Worm (Caenorhabditis elegans) whole organism, young adult: ENCODE measurements around the gene ZK856.6.

ENCODE experiments used
- C06A6.2 ChIP-seq: fragments of 200-800 bp; sonication (Bioruptor generic); conservative IDR thresholded peaks from 2 replicates; pipeline ENCODE4 v1.3.6; 2022; ENCODE audit warnings: missing genetic modification characterization, missing compliant biosample characterization
- D2030.7 ChIP-seq: fragments of 200-800 bp; sonication (Bioruptor generic); IDR thresholded peaks from 2 replicates; pipeline ENCODE4 v1.3.6; 2022; ENCODE audit warnings: missing genetic modification reagents, missing genetic modification characterization, missing compliant biosample characterization
- F23B12.7 ChIP-seq: sonication (generic microtip); optimal IDR thresholded peaks from 2 replicates; lab custom pipeline; 2017; ENCODE audit warnings: missing genetic modification characterization, mild to moderate bottlenecking, missing compliant biosample characterization, antibody characterized with exemption, moderate library complexity; ENCODE audit not compliant: insufficient read depth
- F37B4.10 ChIP-seq: fragments of 200-800 bp; sonication (Bioruptor generic); IDR thresholded peaks from 2 replicates; pipeline ENCODE4 v1.3.6; 2022; ENCODE audit warnings: missing genetic modification characterization, missing compliant biosample characterization
- F49E8.2 ChIP-seq: sonication (generic microtip); optimal IDR thresholded peaks from 3 replicates; lab custom pipeline; 2017; ENCODE audit warnings: missing genetic modification characterization, mild to moderate bottlenecking, missing compliant biosample characterization, antibody characterized with exemption, moderate library complexity; ENCODE audit not compliant: insufficient read depth
- F57A8.1 ChIP-seq: fragments of 200-800 bp; sonication (Bioruptor generic); optimal IDR thresholded peaks from 2 replicates; lab custom pipeline; 2018; ENCODE audit warnings: mild to moderate bottlenecking, missing genetic modification characterization, moderate library complexity, missing compliant biosample characterization
- T26A5.8 ChIP-seq: sonication (generic microtip); optimal IDR thresholded peaks from 2 replicates; lab custom pipeline; 2016; ENCODE audit warnings: missing genetic modification characterization, missing compliant biosample characterization
- Y79H2A.3 ChIP-seq: fragments of 200-800 bp; sonication (Bioruptor generic); conservative IDR thresholded peaks from 2 replicates; pipeline ENCODE4 v1.3.6; 2022; ENCODE audit warnings: missing genetic modification reagents, missing genetic modification characterization, missing compliant biosample characterization
- ZK185.1 ChIP-seq: sonication (generic microtip); optimal IDR thresholded peaks from 2 replicates; lab custom pipeline; 2016; ENCODE audit warnings: mild to moderate bottlenecking, missing genetic modification characterization, missing compliant biosample characterization; ENCODE audit not compliant: poor library complexity, severe bottlenecking
- aptf-2 ChIP-seq: fragments of 200-800 bp; sonication (Bioruptor generic); conservative IDR thresholded peaks from 2 replicates; pipeline ENCODE4 v1.3.6; 2022; ENCODE audit warnings: missing genetic modification reagents, missing genetic modification characterization, missing compliant biosample characterization
- athp-1 ChIP-seq: sonication (generic microtip); optimal IDR thresholded peaks from 2 replicates; lab custom pipeline; 2017; ENCODE audit warnings: mild to moderate bottlenecking, missing genetic modification characterization, missing compliant biosample characterization
- attf-5 ChIP-seq: fragments of 200-800 bp; sonication (Bioruptor generic); optimal IDR thresholded peaks from 2 replicates; lab custom pipeline; 2018; ENCODE audit warnings: mild to moderate bottlenecking, missing genetic modification characterization, missing compliant biosample characterization
- bed-1 ChIP-seq: fragments of 200-800 bp; sonication (Bioruptor generic); IDR thresholded peaks from 2 replicates; pipeline ENCODE4 v1.3.6; 2022; ENCODE audit warnings: missing genetic modification reagents, missing genetic modification characterization, missing compliant biosample characterization
- ceh-40 ChIP-seq: fragments of 200-800 bp; sonication (Bioruptor generic); IDR thresholded peaks from 2 replicates; pipeline ENCODE4 v1.3.6; 2022; ENCODE audit warnings: missing genetic modification characterization, missing compliant biosample characterization
- die-1 ChIP-seq: sonication (generic microtip); optimal IDR thresholded peaks from 2 replicates; lab custom pipeline; 2016; ENCODE audit warnings: missing genotype, mild to moderate bottlenecking, missing genetic modification characterization, missing compliant biosample characterization
- efl-1 ChIP-seq: fragments of 150-350 bp; optimal IDR thresholded peaks from 2 replicates; lab custom pipeline; 2014; ENCODE audit warnings: missing biosample characterization, missing genetic modification reagents, missing genetic modification characterization
- egl-18 ChIP-seq: fragments of 200-800 bp; sonication (Bioruptor generic); IDR thresholded peaks from 2 replicates; pipeline ENCODE4 v1.3.6; 2022; ENCODE audit warnings: missing genetic modification reagents, missing genetic modification characterization, missing compliant biosample characterization
- egrh-3 ChIP-seq: fragments of 200-800 bp; sonication (Bioruptor generic); IDR thresholded peaks from 2 replicates; pipeline ENCODE4 v1.3.6; 2022; ENCODE audit warnings: missing genetic modification reagents, missing genetic modification characterization, missing compliant biosample characterization
- fkh-3 ChIP-seq: sonication (generic microtip); optimal IDR thresholded peaks from 2 replicates; lab custom pipeline; 2016; ENCODE audit warnings: mild to moderate bottlenecking, missing genetic modification characterization, missing compliant biosample characterization
- gei-17 ChIP-seq: fragments of 200-800 bp; sonication (Bioruptor generic); optimal IDR thresholded peaks from 2 replicates; lab custom pipeline; 2018; ENCODE audit warnings: mild to moderate bottlenecking, missing genetic modification characterization, missing compliant biosample characterization
- him-1 ChIP-seq: sonication (generic microtip); optimal IDR thresholded peaks from 2 replicates; lab custom pipeline; 2016; ENCODE audit warnings: missing genotype, missing genetic modification reagents, missing genetic modification characterization, missing compliant biosample characterization
- hlh-26 ChIP-seq: fragments of 200-800 bp; sonication (Bioruptor generic); conservative IDR thresholded peaks from 2 replicates; pipeline ENCODE4 v1.3.6; 2022; ENCODE audit warnings: missing genetic modification reagents, missing genetic modification characterization, missing compliant biosample characterization
- hmg-20 ChIP-seq: fragments of 200-800 bp; sonication (Bioruptor generic); IDR thresholded peaks from 2 replicates; pipeline ENCODE4 v1.3.6; 2022; ENCODE audit warnings: missing genetic modification reagents, missing genetic modification characterization, missing compliant biosample characterization
- lin-35 ChIP-seq, 3 experiments: fragments of 150-350 bp in 2 of 3; sonication (generic microtip) in 1 of 3; optimal IDR thresholded peaks; 2 replicates each; lab custom pipeline; 2014 to 2018; ENCODE audit warnings: missing biosample characterization in 3 of 3, missing genetic modification characterization in 3 of 3, missing genetic modification reagents in 3 of 3
- lin-40 ChIP-seq: sonication (generic microtip); optimal IDR thresholded peaks from 2 replicates; lab custom pipeline; 2016; ENCODE audit warnings: missing genetic modification characterization, mild to moderate bottlenecking, missing compliant biosample characterization, missing genotype, missing genetic modification reagents
- lin-54 ChIP-seq: fragments of 200-800 bp; sonication (Bioruptor generic); optimal IDR thresholded peaks from 2 replicates; lab custom pipeline; 2018; ENCODE audit warnings: mild to moderate bottlenecking, missing genetic modification characterization, missing compliant biosample characterization
- lir-1 ChIP-seq: fragments of 200-800 bp; sonication (Bioruptor generic); conservative IDR thresholded peaks from 2 replicates; pipeline ENCODE4 v1.3.6; 2022; ENCODE audit warnings: missing genetic modification reagents, missing genetic modification characterization, missing compliant biosample characterization
- madf-3 ChIP-seq: fragments of 200-800 bp; sonication (Bioruptor generic); IDR thresholded peaks from 2 replicates; pipeline ENCODE4 v1.3.6; 2022; ENCODE audit warnings: missing genetic modification reagents, missing genetic modification characterization, missing compliant biosample characterization
- madf-6 ChIP-seq: fragments of 200-800 bp; sonication (Bioruptor generic); IDR thresholded peaks from 2 replicates; pipeline ENCODE4 v1.3.6; 2022; ENCODE audit warnings: missing genetic modification reagents, missing genetic modification characterization, missing compliant biosample characterization
- mxl-1 ChIP-seq: sonication (generic microtip); optimal IDR thresholded peaks from 2 replicates; lab custom pipeline; 2016; ENCODE audit warnings: missing genetic modification characterization, missing compliant biosample characterization
- nhr-27 ChIP-seq: fragments of 200-800 bp; sonication (Bioruptor generic); optimal IDR thresholded peaks from 2 replicates; lab custom pipeline; 2018; ENCODE audit warnings: mild to moderate bottlenecking, missing genetic modification characterization, moderate library complexity, missing compliant biosample characterization
- nhr-80 ChIP-seq: sonication (generic microtip); optimal IDR thresholded peaks from 2 replicates; lab custom pipeline; 2016; ENCODE audit warnings: missing genetic modification characterization, missing compliant biosample characterization
- nhr-90 ChIP-seq: sonication (generic microtip); optimal IDR thresholded peaks from 2 replicates; lab custom pipeline; 2016; ENCODE audit warnings: missing genotype, mild to moderate bottlenecking, missing genetic modification characterization, missing compliant biosample characterization
- pha-4 ChIP-seq: fragments of 150-350 bp; sonication (generic microtip); optimal IDR thresholded peaks from 2 replicates; lab custom pipeline; 2014; ENCODE audit warnings: missing biosample characterization, missing genetic modification reagents, missing genetic modification characterization
- sea-2 ChIP-seq: fragments of 200-800 bp; sonication (Bioruptor generic); IDR thresholded peaks from 2 replicates; pipeline ENCODE4 v1.3.6; 2022; ENCODE audit warnings: missing genetic modification characterization, missing compliant biosample characterization
- snpc-1.3 ChIP-seq: sonication (generic microtip); optimal IDR thresholded peaks from 2 replicates; lab custom pipeline; 2017; ENCODE audit warnings: missing genetic modification characterization, mild to moderate bottlenecking, missing compliant biosample characterization, antibody characterized with exemption, moderate library complexity, missing genotype, missing genetic modification reagents; ENCODE audit not compliant: insufficient read depth
- snpc-4 ChIP-seq, 5 experiments: fragments of 150-350 bp in 1 of 5; sonication (generic microtip) in 4 of 5; optimal IDR thresholded peaks; 2 replicates each; lab custom pipeline; 2014 to 2018; ENCODE audit warnings: missing genetic modification characterization in 5 of 5, missing biosample characterization in 3 of 5, antibody characterized with exemption in 2 of 5, mild to moderate bottlenecking in 2 of 5, missing compliant biosample characterization in 2 of 5, missing genotype in 2 of 5, moderate library complexity in 2 of 5, missing genetic modification reagents in 1 of 5
- tlf-1 ChIP-seq: fragments of 200-800 bp; sonication (Bioruptor generic); optimal IDR thresholded peaks from 2 replicates; lab custom pipeline; 2018; ENCODE audit warnings: mild to moderate bottlenecking, missing genetic modification characterization, missing compliant biosample characterization
- ztf-28 ChIP-seq: fragments of 200-800 bp; sonication (Bioruptor generic); IDR thresholded peaks from 2 replicates; pipeline ENCODE4 v1.3.6; 2022; ENCODE audit warnings: missing genetic modification reagents, missing genetic modification characterization, missing compliant biosample characterization

ZK856.6 gene

ce11 chrV:10229222-10229879 is 30.9 kb downstream of the ZK856.6 start, which contains the start of the genes pyt-1 and fipr-7:
TSS of gene pyt-1 (minus strand) at chrV:10229322.
TSS of gene fipr-7 (plus strand) at chrV:10229829.
- no peak for TF ChIP-seq bed-1
- TF ChIP-seq egrh-3 = no peak
- no peak for TF ChIP-seq hlh-26 (GFP tag; lab: Robert Waterston, UW)
- TF ChIP-seq F49E8.2 (tag; lab: Kevin White, UChicago) = no peak

- no peak for TF ChIP-seq tlf-1 (GFP tag; lab: Kevin White, UChicago)
- TF ChIP-seq snpc-4 (GFP tag; optimal IDR thresholded peaks at IDR 0.05; lab: Kevin White, UChicago) = no peak
- TF ChIP-seq snpc-4 (tag; optimal IDR thresholded peaks at IDR 0.05; lab: Kevin White, UChicago) = no peak
- no peak for TF ChIP-seq lin-54
- no peak for TF ChIP-seq die-1
- no peak for TF ChIP-seq snpc-1.3 (tag; lab: Kevin White, UChicago)
These were observed 32.4 kb downstream of the ZK856.6 start, which contains the start of gene fipr-6 for ce11 chrV:10230932-10231331. TSS of gene fipr-6 (plus strand) at chrV:10231232.

ce11 chrV:10233330-10233729 is 34.8 kb downstream of the ZK856.6 start, which contains the start of gene str-182:
TSS of gene str-182 (minus strand) at chrV:10233430.
- TF ChIP-seq athp-1 (tag; lab: Kevin White, UChicago) = no peak
- TF ChIP-seq lin-35 (GFP tag; optimal IDR thresholded peaks at IDR 0.05; lab: Kevin White, UChicago) = no peak
- TF ChIP-seq F57A8.1 (GFP tag; lab: Kevin White, UChicago) = no peak
- TF ChIP-seq pha-4 (tag; lab: Kevin White, UChicago) = no peak
- TF ChIP-seq madf-3 = no peak
- no peak for TF ChIP-seq F23B12.7
- TF ChIP-seq sea-2 (GFP tag; lab: Robert Waterston, UW) = no peak
- no peak for TF ChIP-seq fkh-3
- no peak for TF ChIP-seq aptf-2
- TF ChIP-seq mxl-1 = no peak
- no peak for TF ChIP-seq nhr-90 (tag; lab: Kevin White, UChicago)
- TF ChIP-seq Y79H2A.3 (GFP tag; lab: Robert Waterston, UW) = no peak
- TF ChIP-seq ZK185.1 = no peak
- TF ChIP-seq lin-40 (tag; lab: Kevin White, UChicago) = no peak
- no peak for TF ChIP-seq him-1
- TF ChIP-seq nhr-80 (tag; lab: Kevin White, UChicago) = no peak
- TF ChIP-seq T26A5.8 (tag; lab: Kevin White, UChicago) = no peak
- TF ChIP-seq D2030.7 (GFP tag; lab: Robert Waterston, UW) = no peak
- TF ChIP-seq C06A6.2 (GFP tag; lab: Robert Waterston, UW) = no peak

ce11 chrV:10237171-10237570 is 38.7 kb downstream of the ZK856.6 start:
- TF ChIP-seq madf-6 (GFP tag; lab: Robert Waterston, UW) (no peak; the same call in 1 of the 2 replicates), lir-1 (no peak), D2030.7 (GFP tag; lab: Robert Waterston, UW) (no peak), gei-17 (no peak), ZK185.1 (no peak), aptf-2 (no peak), ztf-28 (GFP tag; lab: Robert Waterston, UW) (no peak), F37B4.10 (GFP tag; lab: Robert Waterston, UW) (no peak), ceh-40 (no peak), nhr-27 (no peak), hmg-20 (GFP tag; lab: Robert Waterston, UW) (no peak), egl-18 (GFP tag; lab: Robert Waterston, UW) (no peak), efl-1 (GFP tag; lab: Kevin White, UChicago) (no peak), attf-5 (GFP tag; lab: Kevin White, UChicago) (no peak)
